Worm (Caenorhabditis elegans) whole organism, young adult: ENCODE data around the gene twk-49.

Experiments used
- C06A6.2 ChIP-seq: fragments of 200-800 bp; sonication (Bioruptor generic); conservative IDR thresholded peaks from 2 replicates; pipeline ENCODE4 v1.3.6; 2022; ENCODE audit warnings: missing genetic modification characterization, missing compliant biosample characterization
- C17E4.6 ChIP-seq: fragments of 200-800 bp; sonication (Bioruptor generic); IDR thresholded peaks from 2 replicates; pipeline ENCODE4 v1.3.6; 2022; ENCODE audit warnings: missing genetic modification reagents, missing genetic modification characterization, missing compliant biosample characterization
- D2030.7 ChIP-seq: fragments of 200-800 bp; sonication (Bioruptor generic); IDR thresholded peaks from 2 replicates; pipeline ENCODE4 v1.3.6; 2022; ENCODE audit warnings: missing genetic modification reagents, missing genetic modification characterization, missing compliant biosample characterization
- F23B12.7 ChIP-seq: sonication (generic microtip); optimal IDR thresholded peaks from 2 replicates; lab custom pipeline; 2017; ENCODE audit warnings: missing genetic modification characterization, mild to moderate bottlenecking, missing compliant biosample characterization, antibody characterized with exemption, moderate library complexity; ENCODE audit not compliant: insufficient read depth
- F57A8.1 ChIP-seq: fragments of 200-800 bp; sonication (Bioruptor generic); optimal IDR thresholded peaks from 2 replicates; lab custom pipeline; 2018; ENCODE audit warnings: mild to moderate bottlenecking, missing genetic modification characterization, moderate library complexity, missing compliant biosample characterization
- Y53F4B.3 ChIP-seq: fragments of 200-800 bp; sonication (Bioruptor generic); IDR thresholded peaks from 2 replicates; pipeline ENCODE4 v1.3.6; 2022; ENCODE audit warnings: missing genetic modification reagents, missing genetic modification characterization, missing compliant biosample characterization
- Y56A3A.18 ChIP-seq: fragments of 200-800 bp; sonication (Bioruptor generic); IDR thresholded peaks from 2 replicates; pipeline ENCODE4 v1.3.6; 2022; ENCODE audit warnings: missing genetic modification reagents, missing genetic modification characterization, missing compliant biosample characterization
- Y67H2A.10 ChIP-seq: fragments of 200-800 bp; sonication (Bioruptor generic); conservative IDR thresholded peaks from 2 replicates; pipeline ENCODE4 v1.3.6; 2022; ENCODE audit warnings: missing genetic modification reagents, missing genetic modification characterization, missing compliant biosample characterization
- ZK185.1 ChIP-seq: sonication (generic microtip); optimal IDR thresholded peaks from 2 replicates; lab custom pipeline; 2016; ENCODE audit warnings: mild to moderate bottlenecking, missing genetic modification characterization, missing compliant biosample characterization; ENCODE audit not compliant: poor library complexity, severe bottlenecking
- aptf-3 ChIP-seq: fragments of 200-800 bp; sonication (Bioruptor generic); IDR thresholded peaks from 2 replicates; pipeline ENCODE4 v1.3.6; 2022; ENCODE audit warnings: missing genetic modification characterization, missing compliant biosample characterization
- ceh-91 ChIP-seq: fragments of 200-800 bp; sonication (Bioruptor generic); IDR thresholded peaks from 2 replicates; pipeline ENCODE4 v1.3.6; 2022; ENCODE audit warnings: missing genetic modification reagents, missing genetic modification characterization, missing compliant biosample characterization
- efl-1 ChIP-seq: fragments of 150-350 bp; optimal IDR thresholded peaks from 2 replicates; lab custom pipeline; 2014; ENCODE audit warnings: missing biosample characterization, missing genetic modification reagents, missing genetic modification characterization
- ets-4 ChIP-seq: fragments of 200-800 bp; sonication (Bioruptor generic); optimal IDR thresholded peaks from 2 replicates; lab custom pipeline; 2018; ENCODE audit warnings: mild to moderate bottlenecking, missing genetic modification characterization, missing compliant biosample characterization
- him-1 ChIP-seq: sonication (generic microtip); optimal IDR thresholded peaks from 2 replicates; lab custom pipeline; 2016; ENCODE audit warnings: missing genotype, missing genetic modification reagents, missing genetic modification characterization, missing compliant biosample characterization
- hmg-1.2 ChIP-seq: fragments of 200-800 bp; sonication (Bioruptor generic); IDR thresholded peaks from 2 replicates; pipeline ENCODE4 v1.3.6; 2022; ENCODE audit warnings: missing genetic modification reagents, missing genetic modification characterization, missing compliant biosample characterization
- hmg-20 ChIP-seq: fragments of 200-800 bp; sonication (Bioruptor generic); IDR thresholded peaks from 2 replicates; pipeline ENCODE4 v1.3.6; 2022; ENCODE audit warnings: missing genetic modification reagents, missing genetic modification characterization, missing compliant biosample characterization
- hsf-1 ChIP-seq: fragments of 200-800 bp; sonication (Bioruptor generic); IDR thresholded peaks from 2 replicates; pipeline ENCODE4 v1.3.6; 2022; ENCODE audit warnings: missing genetic modification reagents, missing genetic modification characterization, missing compliant biosample characterization
- let-526 ChIP-seq: fragments of 200-800 bp; sonication (Bioruptor generic); IDR thresholded peaks from 2 replicates; pipeline ENCODE4 v1.3.6; 2022; ENCODE audit warnings: missing genetic modification reagents, missing genetic modification characterization, missing compliant biosample characterization
- lin-26 ChIP-seq: fragments of 200-800 bp; sonication (Bioruptor generic); IDR thresholded peaks from 2 replicates; pipeline ENCODE4 v1.3.6; 2022; ENCODE audit warnings: missing genetic modification reagents, missing genetic modification characterization, missing compliant biosample characterization
- lsy-27 ChIP-seq: sonication (generic microtip); optimal IDR thresholded peaks from 2 replicates; lab custom pipeline; 2017; ENCODE audit warnings: missing genetic modification characterization, mild to moderate bottlenecking, missing compliant biosample characterization, antibody characterized with exemption, missing genotype, borderline replicate concordance; ENCODE audit not compliant: insufficient read depth
- madf-10 ChIP-seq: sonication (generic microtip); optimal IDR thresholded peaks from 2 replicates; lab custom pipeline; 2016; ENCODE audit warnings: mild to moderate bottlenecking, missing genetic modification characterization, missing compliant biosample characterization
- madf-6 ChIP-seq: fragments of 200-800 bp; sonication (Bioruptor generic); IDR thresholded peaks from 2 replicates; pipeline ENCODE4 v1.3.6; 2022; ENCODE audit warnings: missing genetic modification reagents, missing genetic modification characterization, missing compliant biosample characterization
- madf-8 ChIP-seq: fragments of 200-800 bp; sonication (Bioruptor generic); conservative IDR thresholded peaks from 2 replicates; pipeline ENCODE4 v1.3.6; 2022; ENCODE audit warnings: missing genetic modification reagents, missing genetic modification characterization, missing compliant biosample characterization
- mcd-1 ChIP-seq: fragments of 200-800 bp; sonication (Bioruptor generic); IDR thresholded peaks from 2 replicates; pipeline ENCODE4 v1.3.6; 2022; ENCODE audit warnings: missing genetic modification reagents, missing genetic modification characterization, missing compliant biosample characterization
- mxl-1 ChIP-seq: sonication (generic microtip); optimal IDR thresholded peaks from 2 replicates; lab custom pipeline; 2016; ENCODE audit warnings: missing genetic modification characterization, missing compliant biosample characterization
- nhr-80 ChIP-seq: sonication (generic microtip); optimal IDR thresholded peaks from 2 replicates; lab custom pipeline; 2016; ENCODE audit warnings: missing genetic modification characterization, missing compliant biosample characterization
- pha-4 ChIP-seq: fragments of 150-350 bp; sonication (generic microtip); optimal IDR thresholded peaks from 2 replicates; lab custom pipeline; 2014; ENCODE audit warnings: missing biosample characterization, missing genetic modification reagents, missing genetic modification characterization
- rcor-1 ChIP-seq: fragments of 200-800 bp; sonication (Bioruptor generic); IDR thresholded peaks from 2 replicates; pipeline ENCODE4 v1.3.6; 2022; ENCODE audit warnings: missing genetic modification reagents, missing genetic modification characterization, missing compliant biosample characterization
- somi-1 ChIP-seq: fragments of 200-800 bp; sonication (Bioruptor generic); optimal IDR thresholded peaks from 2 replicates; lab custom pipeline; 2018; ENCODE audit warnings: mild to moderate bottlenecking, missing genetic modification characterization, missing compliant biosample characterization
- sptf-2 ChIP-seq: fragments of 200-800 bp; sonication (Bioruptor generic); optimal IDR thresholded peaks from 2 replicates; lab custom pipeline; 2018; ENCODE audit warnings: mild to moderate bottlenecking, missing genetic modification characterization, missing compliant biosample characterization
- tbx-9 ChIP-seq: sonication (generic microtip); optimal IDR thresholded peaks from 2 replicates; lab custom pipeline; 2016; ENCODE audit warnings: borderline replicate concordance, missing genetic modification characterization, inconsistent platforms, missing compliant biosample characterization
- unc-130 ChIP-seq: sonication (generic microtip); optimal IDR thresholded peaks from 2 replicates; lab custom pipeline; 2016; ENCODE audit warnings: missing genetic modification reagents, missing genetic modification characterization, missing compliant biosample characterization
- unc-62 ChIP-seq: fragments of 150-350 bp; optimal IDR thresholded peaks from 2 replicates; lab custom pipeline; 2014; ENCODE audit warnings: missing biosample characterization, missing genetic modification reagents, missing genetic modification characterization
- xnd-1 ChIP-seq: sonication (generic microtip); optimal IDR thresholded peaks from 2 replicates; lab custom pipeline; 2016; ENCODE audit warnings: missing genotype, missing genetic modification reagents, missing genetic modification characterization, missing compliant biosample characterization
- ztf-18 ChIP-seq: sonication (generic microtip); optimal IDR thresholded peaks from 2 replicates; lab custom pipeline; 2016; ENCODE audit warnings: missing genotype, mild to moderate bottlenecking, missing genetic modification characterization, missing compliant biosample characterization

The twk-49 gene

DNA sequence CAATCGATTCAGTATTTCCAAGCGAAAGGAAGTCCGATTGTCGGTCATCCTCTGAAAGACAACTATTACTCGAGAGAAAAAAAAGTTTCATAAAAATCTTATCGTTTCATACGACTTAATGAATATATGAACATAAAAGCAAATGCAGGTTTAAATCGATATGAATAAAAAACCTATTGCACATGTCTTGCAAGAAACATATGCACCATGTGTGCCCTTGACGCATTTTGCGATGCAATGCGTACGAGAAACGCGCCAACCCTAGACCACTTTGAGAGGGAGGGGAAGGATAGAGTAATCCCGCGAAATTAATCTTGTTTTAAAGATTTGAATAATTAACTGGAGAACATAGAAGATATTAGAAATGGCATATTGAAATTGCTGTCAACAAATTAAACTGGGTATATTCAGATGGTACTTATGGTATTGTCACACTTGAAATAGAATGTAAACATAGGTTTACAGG is 45.6 kb downstream of the twk-49 start, which contains the start of gene atg-16.2 (continued):
- no peak for TF ChIP-seq ceh-91 (GFP tag; lab: Robert Waterston, UW)
- TF ChIP-seq madf-8, result no peak
- TF ChIP-seq lsy-27 (tag; lab: Kevin White, UChicago), result no peak
- TF ChIP-seq unc-62, result no peak
- no peak for TF ChIP-seq Y56A3A.18
- no peak for TF ChIP-seq mxl-1
- peak; percentile 32 for TF ChIP-seq efl-1 (GFP tag; lab: Kevin White, UChicago)
- TF ChIP-seq let-526 (GFP tag; lab: Robert Waterston, UW), result no peak
- TF ChIP-seq unc-130 (GFP tag; lab: Kevin White, UChicago), result no peak
- TF ChIP-seq F23B12.7 (tag; lab: Kevin White, UChicago), result no peak
- TF ChIP-seq hmg-1.2 (GFP tag; lab: Robert Waterston, UW), result peak; percentile 19; the same call in 1 of the 2 replicates
- TF ChIP-seq madf-6 (GFP tag; lab: Robert Waterston, UW), result no peak
- TF ChIP-seq sptf-2 (GFP tag; lab: Kevin White, UChicago), result no peak
- peak; percentile 74 for TF ChIP-seq nhr-80 (tag; lab: Kevin White, UChicago)
- TF ChIP-seq hsf-1 (GFP tag; lab: Robert Waterston, UW), result no peak

DNA sequence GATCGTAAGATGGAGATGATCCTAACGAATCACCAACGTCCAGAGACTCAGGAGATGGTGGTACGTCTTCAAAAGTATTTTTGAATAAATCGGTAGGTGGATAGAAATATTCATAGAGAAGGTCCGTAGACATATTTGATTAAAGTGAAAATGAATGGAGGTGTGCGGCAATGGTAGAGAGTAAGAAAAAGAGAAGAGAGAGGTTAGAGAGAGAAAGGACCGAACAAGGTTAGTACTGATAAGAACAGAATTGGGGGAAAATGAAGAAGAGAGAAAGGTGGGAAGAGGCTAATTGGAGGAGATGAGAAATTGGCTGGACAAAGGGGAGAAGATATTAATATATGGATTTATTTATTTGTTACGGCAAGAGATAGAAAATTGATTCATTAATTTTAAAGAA is 49.3 kb downstream of the twk-49 start, which contains the start of gene nhr-22:
Gene nhr-22 (minus strand): TSS at position 137 of the 400 bp plus-strand sequence.
- TF ChIP-seq rcor-1, result no peak
- TF ChIP-seq somi-1 (GFP tag; lab: Kevin White, UChicago), result no peak
- no peak for TF ChIP-seq tbx-9 (tag; lab: Kevin White, UChicago)
- TF ChIP-seq F57A8.1 (GFP tag; lab: Kevin White, UChicago), result no peak
- no peak for TF ChIP-seq him-1 (tag; lab: Kevin White, UChicago)
- TF ChIP-seq hmg-1.2 (GFP tag; lab: Robert Waterston, UW), result no peak
- TF ChIP-seq Y67H2A.10 (GFP tag; lab: Robert Waterston, UW), result no peak
- no peak for TF ChIP-seq unc-62
- no peak for TF ChIP-seq D2030.7
- no peak for TF ChIP-seq xnd-1 (tag; lab: Kevin White, UChicago)
- TF ChIP-seq Y53F4B.3, result no peak
- TF ChIP-seq C06A6.2 (GFP tag; lab: Robert Waterston, UW), result no peak

DNA sequence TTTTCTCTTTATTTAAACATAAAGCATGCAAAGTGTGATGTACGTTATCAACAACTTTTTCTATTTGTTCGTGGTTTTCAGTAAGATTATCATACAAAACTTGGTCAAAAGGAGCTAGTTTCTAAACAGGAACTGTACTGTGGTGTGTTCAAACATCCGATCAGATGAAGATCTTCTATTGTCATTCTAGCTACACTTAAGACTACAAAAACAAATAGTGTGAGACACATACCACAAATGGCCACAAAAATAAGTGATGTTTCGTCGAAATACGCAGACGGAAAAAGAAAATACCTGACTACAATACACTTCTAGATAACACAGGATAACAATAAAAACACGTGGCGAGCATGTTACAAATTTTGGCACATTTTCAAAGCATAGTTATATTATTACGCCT is 50.3 kb downstream of the twk-49 start:
- TF ChIP-seq nhr-80 (tag; lab: Kevin White, UChicago) (peak; percentile 58), hmg-20 (GFP tag; lab: Robert Waterston, UW) (no peak)

DNA sequence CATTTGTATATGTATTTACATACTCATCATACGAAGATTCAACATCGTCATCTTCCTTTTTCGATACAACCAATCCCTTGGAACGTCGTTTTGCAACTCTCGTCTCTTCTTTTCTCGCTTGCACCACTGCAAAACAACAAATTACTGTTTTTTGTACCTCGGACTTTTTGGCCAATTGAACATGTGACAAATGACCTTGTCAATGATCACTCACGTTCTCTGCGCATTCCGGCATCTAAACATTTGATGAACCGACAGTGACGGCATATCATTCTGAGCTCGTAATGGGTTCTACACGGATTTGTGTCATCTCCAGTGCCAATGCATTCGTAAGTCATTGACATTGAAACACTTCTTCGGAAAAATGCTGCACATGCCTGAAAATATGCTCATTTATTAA is 50.8 kb downstream of the twk-49 start:
- TF ChIP-seq pha-4 (tag; lab: Kevin White, UChicago) (no peak), ztf-18 (tag; lab: Kevin White, UChicago) (no peak), madf-10 (tag; lab: Kevin White, UChicago) (no peak), mcd-1 (GFP tag; lab: Robert Waterston, UW) (no peak), ZK185.1 (tag; lab: Kevin White, UChicago) (no peak), C17E4.6 (no peak), lin-26 (GFP tag; lab: Robert Waterston, UW) (no peak), aptf-3 (GFP tag; lab: Robert Waterston, UW) (no peak), ets-4 (no peak)
